Fruit fly (Drosophila melanogaster): ENCODE results near the gene CG42371.
A peak's percentile ranks its signal among the peaks of the same experiment; 100 is the strongest.

Gene CG42371

dm6 chr2L:2180665-2181064 lies 36.4 kb downstream of the CG42371 start:
- TF ChIP-seq pros (GFP tag; optimal IDR thresholded peaks at IDR 0.05) = no peak
- TF ChIP-seq cg (GFP tag; optimal IDR thresholded peaks at IDR 0.05) = peak; percentile 47
- TF ChIP-seq CG16779 (GFP tag; IDR thresholded peaks at IDR 0.05) = no peak
- no peak for TF ChIP-seq hbn (GFP tag; IDR thresholded peaks at IDR 0.05; ENCODE audit: partially characterized antibody)
- TF ChIP-seq mirr (GFP tag; optimal IDR thresholded peaks at IDR 0.05) = no peak
- TF ChIP-seq CG17359 (tag; optimal IDR thresholded peaks at IDR 0.05) = no peak
- no peak for TF ChIP-seq CG2116 (GFP tag; optimal IDR thresholded peaks at IDR 0.05)
- no peak for TF ChIP-seq dmrt11E (tag; optimal IDR thresholded peaks at IDR 0.05)
- TF ChIP-seq CkIIα-i1 (GFP tag; IDR thresholded peaks at IDR 0.05) = no peak
- TF ChIP-seq twi (tag; optimal IDR thresholded peaks at IDR 0.05) = peak; percentile 95
- TF ChIP-seq slp2 (GFP tag; optimal IDR thresholded peaks at IDR 0.05) = no peak
- no peak for TF ChIP-seq CrebB (tag; optimal IDR thresholded peaks at IDR 0.05)
- no peak for TF ChIP-seq row (GFP tag; IDR thresholded peaks at IDR 0.05)
- TF ChIP-seq bsh (GFP tag; optimal IDR thresholded peaks at IDR 0.05) = no peak
- TF ChIP-seq Dref (GFP tag; IDR thresholded peaks at IDR 0.05) = no peak
- TF ChIP-seq CG12769 (tag; optimal IDR thresholded peaks at IDR 0.05) = peak; percentile 20

- TF ChIP-seq Camta (GFP tag; optimal IDR thresholded peaks at IDR 0.05) (peak; percentile 81), ash1 (GFP tag; optimal IDR thresholded peaks at IDR 0.05) (no peak), Hsf (GFP tag; optimal IDR thresholded peaks at IDR 0.05) (peak; percentile 75), Dll (GFP tag; IDR thresholded peaks at IDR 0.05; ENCODE audit: partially characterized antibody) (no peak), CG30020 (tag; optimal IDR thresholded peaks at IDR 0.05) (peak; percentile 47), Tbp (GFP tag; optimal IDR thresholded peaks at IDR 0.05) (no peak), CG15514 (GFP tag; optimal IDR thresholded peaks at IDR 0.05) (peak; percentile 74), vvl (GFP tag; IDR thresholded peaks at IDR 0.05) (peak; percentile 96), az2 (GFP tag; optimal IDR thresholded peaks at IDR 0.05) (peak; percentile 90), Stat92E (GFP tag; optimal IDR thresholded peaks at IDR 0.05) (peak in 1 of 3 experiments; percentile 87), Sox102F (GFP tag; optimal IDR thresholded peaks at IDR 0.05) (peak; percentile 96), tna (GFP tag; IDR thresholded peaks at IDR 0.05; ENCODE audit: partially characterized antibody) (no peak), CG7745 (tag; optimal IDR thresholded peaks at IDR 0.05) (peak; percentile 19), sug (tag; optimal IDR thresholded peaks at IDR 0.05) (peak; percentile 3), Pdp1 (GFP tag; optimal IDR thresholded peaks at IDR 0.05) (peak; percentile 78 to 83), pb (GFP tag; optimal IDR thresholded peaks at IDR 0.05) (peak; percentile 64), eyg (GFP tag; optimal IDR thresholded peaks at IDR 0.05) (peak; percentile 67), HHEX (GFP tag; optimal IDR thresholded peaks at IDR 0.05) (peak; percentile 87), croc (GFP tag; conservative IDR thresholded peaks at IDR 0.05) (peak; percentile 88), CG6683 (GFP tag; optimal IDR thresholded peaks at IDR 0.05) (peak; percentile 60), tgo (GFP tag; IDR thresholded peaks at IDR 0.05) (peak; percentile 90), CTCF (GFP tag; optimal IDR thresholded peaks at IDR 0.05) (peak; percentile 59), CG5953 (GFP tag; IDR thresholded peaks at IDR 0.05) (peak; percentile 87), sens (GFP tag) (peak; percentile 98), hb (GFP tag; IDR thresholded peaks at IDR 0.05; ENCODE audit: partially characterized antibody) (no peak), CG11560 (tag; IDR thresholded peaks at IDR 0.05) (peak; percentile 59; the same call in 2 of the 3 replicates), CG11723 (GFP tag; optimal IDR thresholded peaks at IDR 0.05) (peak; percentile 85), dimm (GFP tag; IDR thresholded peaks at IDR 0.05) (peak; percentile 79), CG16815 (GFP tag; optimal IDR thresholded peaks at IDR 0.05) (peak; percentile 78), gfzf (GFP tag; optimal IDR thresholded peaks at IDR 0.05) (no peak), CG1529 (GFP tag; optimal IDR thresholded peaks at IDR 0.05) (peak; percentile 85), NfI (GFP tag; optimal IDR thresholded peaks at IDR 0.05) (peak; percentile 79), CG6689 (GFP tag; IDR thresholded peaks at IDR 0.05) (peak; percentile 94), bcd (GFP tag; optimal IDR thresholded peaks at IDR 0.05) (peak; percentile 90), Poxn (GFP tag; IDR thresholded peaks at IDR 0.05) (0 out of 2 replicates have a peak, but pooled peaks have one; percentile 7)
Observed at dm6 chr2L:2180120-2180539, 36.9 kb downstream of the CG42371 start.

Measured in whole organism, embryonic.